Worm (Caenorhabditis elegans): ENCODE results near the gene str-214.

Gene str-214

ce11 chrV:16352282-16352681 lies 37.2 kb downstream of the str-214 start (continued):
- TF ChIP-seq peb-1 (tag; optimal IDR thresholded peaks at IDR 0.05) (no peak), nhr-129 (tag; optimal IDR thresholded peaks at IDR 0.05) (peak; percentile 68), lin-39 (tag; optimal IDR thresholded peaks at IDR 0.05) (no peak), unc-55 (GFP tag; optimal IDR thresholded peaks at IDR 0.05) (peak; percentile 45), zag-1 (tag; optimal IDR thresholded peaks at IDR 0.05) (no peak), sma-9 (GFP tag; optimal IDR thresholded peaks at IDR 0.05) (peak; percentile 70), sma-9 (tag; optimal IDR thresholded peaks at IDR 0.05) (no peak), unc-39 (tag; optimal IDR thresholded peaks at IDR 0.05) (no peak)

- TF ChIP-seq alr-1 (tag; optimal IDR thresholded peaks at IDR 0.05) (no peak), nhr-23 (tag; optimal IDR thresholded peaks at IDR 0.05) (no peak), unc-55 (GFP tag; optimal IDR thresholded peaks at IDR 0.05) (no peak), nhr-77 (tag; optimal IDR thresholded peaks at IDR 0.05) (no peak), ZK546.5 (tag; optimal IDR thresholded peaks at IDR 0.05) (no peak), elt-3 (tag; optimal IDR thresholded peaks at IDR 0.05) (no peak), nhr-25 (tag; optimal IDR thresholded peaks at IDR 0.05) (no peak), nhr-129 (tag; optimal IDR thresholded peaks at IDR 0.05) (peak; percentile 3)
These were observed 39.6 kb downstream of the str-214 start for ce11 chrV:16354675-16355074.

- TF ChIP-seq nhr-23 (tag; optimal IDR thresholded peaks at IDR 0.05) (no peak), snpc-4 (tag; optimal IDR thresholded peaks at IDR 0.05) (peak; percentile 80), elt-1 (tag; optimal IDR thresholded peaks at IDR 0.05) (no peak), nhr-25 (tag; optimal IDR thresholded peaks at IDR 0.05) (peak; percentile 81), skn-1 (tag; optimal IDR thresholded peaks at IDR 0.05) (no peak), ztf-1 (GFP tag; conservative IDR thresholded peaks at IDR 0.05) (no peak), ztf-4 (tag; optimal IDR thresholded peaks at IDR 0.05) (peak; percentile 57), peb-1 (tag; optimal IDR thresholded peaks at IDR 0.05) (no peak), blmp-1 (tag; optimal IDR thresholded peaks at IDR 0.05; ENCODE audit: insufficient read depth) (peak; percentile 79), R02D3.7 (tag; optimal IDR thresholded peaks at IDR 0.05) (no peak), mbf-1 (tag; optimal IDR thresholded peaks at IDR 0.05) (no peak), elt-3 (tag; optimal IDR thresholded peaks at IDR 0.05) (no peak), mab-5 (tag; optimal IDR thresholded peaks at IDR 0.05) (peak; percentile 1), mdl-1 (tag; optimal IDR thresholded peaks at IDR 0.05) (peak; percentile 85 to 87), crh-2 (tag; optimal IDR thresholded peaks at IDR 0.05) (peak; percentile 93), nhr-6 (tag; optimal IDR thresholded peaks at IDR 0.05) (peak; percentile 74), sma-9 (GFP tag; optimal IDR thresholded peaks at IDR 0.05) (peak; percentile 92), sma-9 (tag; optimal IDR thresholded peaks at IDR 0.05) (no peak), unc-62 (GFP tag; optimal IDR thresholded peaks at IDR 0.05) (no peak), nhr-21 (tag; optimal IDR thresholded peaks at IDR 0.05) (peak; percentile 89), nhr-12 (tag; optimal IDR thresholded peaks at IDR 0.05) (no peak), sem-4 (tag; optimal IDR thresholded peaks at IDR 0.05) (peak; percentile 75), nhr-77 (tag; optimal IDR thresholded peaks at IDR 0.05) (no peak), nhr-129 (tag; optimal IDR thresholded peaks at IDR 0.05) (peak; percentile 94), nhr-11 (tag; optimal IDR thresholded peaks at IDR 0.05) (no peak), unc-39 (tag; optimal IDR thresholded peaks at IDR 0.05) (no peak), egl-27 (tag; optimal IDR thresholded peaks at IDR 0.05) (peak; percentile 80), nhr-10 (tag; optimal IDR thresholded peaks at IDR 0.05) (no peak), fos-1 (tag; optimal IDR thresholded peaks at IDR 0.05) (peak; percentile 87), F13H6.1 (tag; optimal IDR thresholded peaks at IDR 0.05) (peak; percentile 93), sma-3 (GFP tag; optimal IDR thresholded peaks at IDR 0.05) (peak; percentile 87), aly-2 (tag; optimal IDR thresholded peaks at IDR 0.05) (no peak), lsy-2 (tag; optimal IDR thresholded peaks at IDR 0.05) (peak; percentile 57 to 88), Y55F3AM.14 (GFP tag; optimal IDR thresholded peaks at IDR 0.05) (peak; percentile 89), lin-11 (tag; optimal IDR thresholded peaks at IDR 0.05) (peak; percentile 92), ZK546.5 (tag; optimal IDR thresholded peaks at IDR 0.05) (peak; percentile 30), C34F6.9 (tag; optimal IDR thresholded peaks at IDR 0.05) (peak; percentile 95), lin-39 (tag; optimal IDR thresholded peaks at IDR 0.05) (no peak), alr-1 (tag; optimal IDR thresholded peaks at IDR 0.05) (no peak), ceh-16 (tag; optimal IDR thresholded peaks at IDR 0.05) (peak; percentile 67), nhr-237 (tag; optimal IDR thresholded peaks at IDR 0.05) (no peak), ceh-82 (tag; optimal IDR thresholded peaks at IDR 0.05) (no peak), unc-55 (GFP tag; optimal IDR thresholded peaks at IDR 0.05) (peak; percentile 78), dmd-4 (tag; optimal IDR thresholded peaks at IDR 0.05) (no peak), ama-1 (optimal IDR thresholded peaks at IDR 0.05) (peak; percentile 54), gmeb-1 (tag; optimal IDR thresholded peaks at IDR 0.05) (peak; percentile 76), ztf-11 (tag; optimal IDR thresholded peaks at IDR 0.05) (no peak), zag-1 (tag; optimal IDR thresholded peaks at IDR 0.05) (peak; percentile 80), lin-13 (GFP tag; optimal IDR thresholded peaks at IDR 0.05) (peak; percentile 79)
These were observed 40.8 kb downstream of the str-214 start for ce11 chrV:16355941-16356340.

Measured in whole organism, L2 larva.